Worm (Caenorhabditis elegans): ENCODE data around the gene athp-1.

athp-1 gene

DNA sequence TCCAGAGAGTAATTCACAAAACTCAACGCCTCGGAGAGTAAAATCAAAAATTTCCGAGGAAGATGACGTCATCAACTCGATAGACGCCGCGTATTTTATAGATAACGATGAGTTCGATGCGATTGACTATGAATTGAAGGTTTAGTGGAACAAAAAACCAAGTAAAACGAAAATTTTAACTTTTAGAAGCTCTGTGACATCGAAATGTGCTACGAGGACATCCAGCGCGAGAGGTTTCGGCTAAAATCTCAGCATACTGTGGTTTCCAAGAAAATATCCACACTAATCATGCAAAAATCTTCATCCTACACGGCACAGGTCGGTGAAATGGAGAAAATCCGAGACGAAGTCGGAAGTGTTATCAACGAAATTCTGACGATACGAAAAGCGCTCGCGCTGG lies 12.0 kb upstream of the athp-1 start:
- no peak for TF ChIP-seq ceh-16 (tag; optimal IDR thresholded peaks at IDR 0.05)
- no peak for TF ChIP-seq elt-1 (tag; optimal IDR thresholded peaks at IDR 0.05)
- TF ChIP-seq nhr-25 (tag; optimal IDR thresholded peaks at IDR 0.05), result no peak
- no peak for TF ChIP-seq sea-2 (GFP tag; optimal IDR thresholded peaks at IDR 0.05)
- no peak for TF ChIP-seq nhr-77 (tag; optimal IDR thresholded peaks at IDR 0.05)
- no peak for TF ChIP-seq nhr-28 (tag; optimal IDR thresholded peaks at IDR 0.05)
- TF ChIP-seq fos-1 (tag; optimal IDR thresholded peaks at IDR 0.05), result no peak
- TF ChIP-seq ceh-28 (tag; optimal IDR thresholded peaks at IDR 0.05), result no peak
- TF ChIP-seq lin-39 (tag; optimal IDR thresholded peaks at IDR 0.05), result no peak
- TF ChIP-seq unc-62 (GFP tag; optimal IDR thresholded peaks at IDR 0.05), result no peak
- TF ChIP-seq unc-39 (tag; optimal IDR thresholded peaks at IDR 0.05), result no peak
- TF ChIP-seq eor-1 (tag; optimal IDR thresholded peaks at IDR 0.05), result no peak
- TF ChIP-seq skn-1 (tag; optimal IDR thresholded peaks at IDR 0.05), result no peak

ce11 chrIII:10870161-10870560 lies 11.4 kb upstream of the athp-1 start:
- TF ChIP-seq nhr-28 (tag; optimal IDR thresholded peaks at IDR 0.05) (no peak), ceh-16 (tag; optimal IDR thresholded peaks at IDR 0.05) (no peak), nhr-25 (tag; optimal IDR thresholded peaks at IDR 0.05) (no peak), nhr-11 (tag; optimal IDR thresholded peaks at IDR 0.05) (no peak), eor-1 (tag; optimal IDR thresholded peaks at IDR 0.05) (no peak), nhr-67 (tag; optimal IDR thresholded peaks at IDR 0.05) (no peak), snpc-4 (tag; optimal IDR thresholded peaks at IDR 0.05) (no peak), R02D3.7 (tag; optimal IDR thresholded peaks at IDR 0.05) (no peak)

DNA sequence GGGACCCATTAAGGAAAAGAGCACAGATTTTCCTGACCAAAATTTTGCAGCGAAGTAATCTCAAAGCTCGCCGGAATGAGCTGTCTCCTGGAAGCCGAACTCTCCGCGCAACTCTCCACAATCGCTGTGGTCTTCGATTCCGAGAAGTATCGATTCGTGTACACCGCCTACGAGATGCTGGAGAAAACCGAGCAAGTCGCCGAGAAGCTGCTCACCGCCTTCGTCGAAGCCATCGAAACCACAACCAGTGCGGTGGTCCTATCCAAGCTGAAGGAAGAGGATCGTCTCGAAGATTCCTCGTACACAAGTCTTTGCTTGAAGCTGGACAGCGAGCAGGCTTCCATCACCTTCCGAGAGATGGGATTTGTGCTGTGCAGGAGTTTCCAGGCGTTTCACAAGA lies 10.8 kb upstream of the athp-1 start:
- no peak for TF ChIP-seq pqm-1 (tag; optimal IDR thresholded peaks at IDR 0.05)
- no peak for TF ChIP-seq ztf-11 (tag; optimal IDR thresholded peaks at IDR 0.05)
- no peak for TF ChIP-seq nhr-77 (tag; optimal IDR thresholded peaks at IDR 0.05)
- TF ChIP-seq nhr-23 (tag; optimal IDR thresholded peaks at IDR 0.05), result no peak
- TF ChIP-seq nhr-76 (tag; optimal IDR thresholded peaks at IDR 0.05), result no peak
- TF ChIP-seq skn-1 (tag; optimal IDR thresholded peaks at IDR 0.05), result no peak
- no peak for TF ChIP-seq mdl-1 (tag; optimal IDR thresholded peaks at IDR 0.05)
- TF ChIP-seq nhr-43 (tag; optimal IDR thresholded peaks at IDR 0.05; ENCODE audit: poor library complexity, severe bottlenecking), result no peak
- no peak for TF ChIP-seq ama-1 (optimal IDR thresholded peaks at IDR 0.05)
- TF ChIP-seq lin-39 (tag; optimal IDR thresholded peaks at IDR 0.05), result no peak
- no peak for TF ChIP-seq pha-4 (tag; optimal IDR thresholded peaks at IDR 0.05)
- no peak for TF ChIP-seq snpc-4 (tag; optimal IDR thresholded peaks at IDR 0.05)
- no peak for TF ChIP-seq elt-3 (tag; optimal IDR thresholded peaks at IDR 0.05)
- no peak for TF ChIP-seq fos-1 (tag; optimal IDR thresholded peaks at IDR 0.05)
- TF ChIP-seq nhr-237 (tag; optimal IDR thresholded peaks at IDR 0.05), result no peak
- no peak for TF ChIP-seq elt-1 (tag; optimal IDR thresholded peaks at IDR 0.05)

- no peak for TF ChIP-seq nhr-43 (tag; optimal IDR thresholded peaks at IDR 0.05; ENCODE audit: poor library complexity, severe bottlenecking)
- TF ChIP-seq ama-1 (optimal IDR thresholded peaks at IDR 0.05), result no peak
- no peak for TF ChIP-seq elt-2 (tag; optimal IDR thresholded peaks at IDR 0.05)
- no peak for TF ChIP-seq aly-2 (tag; optimal IDR thresholded peaks at IDR 0.05)
- no peak for TF ChIP-seq zag-1 (tag; optimal IDR thresholded peaks at IDR 0.05)
- TF ChIP-seq unc-62 (GFP tag; optimal IDR thresholded peaks at IDR 0.05), result no peak
- TF ChIP-seq pha-4 (tag; optimal IDR thresholded peaks at IDR 0.05), result no peak
- no peak for TF ChIP-seq R02D3.7 (tag; optimal IDR thresholded peaks at IDR 0.05)
- TF ChIP-seq egl-5 (tag; optimal IDR thresholded peaks at IDR 0.05), result no peak
- TF ChIP-seq nfya-1 (tag; optimal IDR thresholded peaks at IDR 0.05; ENCODE audit: insufficient read depth), result no peak
- no peak for TF ChIP-seq fos-1 (tag; optimal IDR thresholded peaks at IDR 0.05)
- no peak for TF ChIP-seq lin-15B (tag; optimal IDR thresholded peaks at IDR 0.05)
- TF ChIP-seq fkh-2 (tag; optimal IDR thresholded peaks at IDR 0.05), result no peak
- no peak for TF ChIP-seq nhr-237 (tag; optimal IDR thresholded peaks at IDR 0.05)
- no peak for TF ChIP-seq eor-1 (tag; optimal IDR thresholded peaks at IDR 0.05)
These were observed 6.4 kb upstream of the athp-1 start, which contains the start of gene C44B9.2 for ce11 chrIII:10875132-10875531. TSS of gene C44B9.2 (plus strand) at chrIII:10875432.

DNA sequence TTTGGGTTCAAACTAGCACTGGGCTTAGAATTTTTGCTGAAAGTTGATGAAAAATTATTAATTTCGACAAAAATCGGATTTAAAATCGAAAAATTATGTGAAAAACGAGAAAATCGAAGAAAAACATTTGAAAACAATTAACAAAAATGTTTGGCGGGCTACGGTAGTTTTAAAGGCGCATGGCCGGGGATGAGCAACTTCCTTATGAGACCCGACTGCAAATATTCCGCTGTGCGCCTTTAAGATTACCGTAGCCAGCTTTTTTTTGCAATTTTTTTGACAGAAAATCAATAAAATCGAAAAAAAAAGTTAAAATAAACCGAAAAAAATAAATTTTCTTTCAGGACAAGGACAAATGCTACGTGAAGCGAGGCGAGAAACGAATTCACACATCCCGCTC lies 4.0 kb upstream of the athp-1 start:
- TF ChIP-seq nhr-237 (tag; optimal IDR thresholded peaks at IDR 0.05), result no peak

All from whole organism, L3 larva.